Fruit fly (Drosophila melanogaster): Measurements from ENCODE around the gene Tsp29Fa.

Tsp29Fa gene

dm6 chr2L:8933710-8934242, at the start of gene Tsp29Fa:
Gene Tsp29Fa, plus strand, starts transcription at chr2L:8933962.
- TF ChIP-seq CTCF (optimal IDR thresholded peaks at IDR 0.05) (no peak), CG8478 (optimal IDR thresholded peaks at IDR 0.05) (no peak)

dm6 chr2L:8884102-8884501, 49.7 kb upstream of the Tsp29Fa start:
- no peak for TF ChIP-seq CG8478 (optimal IDR thresholded peaks at IDR 0.05)
- TF ChIP-seq CTCF (optimal IDR thresholded peaks at IDR 0.05): no peak

dm6 chr2L:8888210-8888609, 45.6 kb upstream of the Tsp29Fa start:
- no peak for TF ChIP-seq CTCF (optimal IDR thresholded peaks at IDR 0.05)
- TF ChIP-seq CG8478 (optimal IDR thresholded peaks at IDR 0.05): no peak

- TF ChIP-seq CG8478 (optimal IDR thresholded peaks at IDR 0.05) (no peak), CTCF (optimal IDR thresholded peaks at IDR 0.05) (peak; percentile 61 to 66)
These were observed 45.0 kb upstream of the Tsp29Fa start for dm6 chr2L:8888720-8889119.

- TF ChIP-seq CTCF (optimal IDR thresholded peaks at IDR 0.05) (no peak), CG8478 (optimal IDR thresholded peaks at IDR 0.05) (no peak)
These were observed 42.6 kb upstream of the Tsp29Fa start, which contains the start of gene CG42713 for dm6 chr2L:8891140-8891539. Gene CG42713, plus strand, starts transcription at chr2L:8891440.

dm6 chr2L:8894224-8894623, 39.5 kb upstream of the Tsp29Fa start:
- TF ChIP-seq CTCF (optimal IDR thresholded peaks at IDR 0.05): no peak
- TF ChIP-seq CG8478 (optimal IDR thresholded peaks at IDR 0.05): no peak

dm6 chr2L:8897954-8898713, 35.6 kb upstream of the Tsp29Fa start:
- TF ChIP-seq CG8478 (optimal IDR thresholded peaks at IDR 0.05) (no peak), CTCF (optimal IDR thresholded peaks at IDR 0.05) (no peak)

- TF ChIP-seq CTCF (optimal IDR thresholded peaks at IDR 0.05): no peak
- no peak for TF ChIP-seq CG8478 (optimal IDR thresholded peaks at IDR 0.05)
These were observed 34.8 kb upstream of the Tsp29Fa start, which contains the start of gene CG34398 for dm6 chr2L:8898714-8899652. Gene CG34398, plus strand, starts transcription at chr2L:8898786.

- TF ChIP-seq CG8478 (optimal IDR thresholded peaks at IDR 0.05): no peak
- no peak for TF ChIP-seq CTCF (optimal IDR thresholded peaks at IDR 0.05)
These were observed 31.9 kb upstream of the Tsp29Fa start for dm6 chr2L:8901882-8902281.

dm6 chr2L:8906279-8906678, 27.5 kb upstream of the Tsp29Fa start:
- no peak for TF ChIP-seq CTCF (optimal IDR thresholded peaks at IDR 0.05)
- no peak for TF ChIP-seq CG8478 (optimal IDR thresholded peaks at IDR 0.05)

dm6 chr2L:8915709-8916108, 18.1 kb upstream of the Tsp29Fa start:
- TF ChIP-seq CTCF (optimal IDR thresholded peaks at IDR 0.05) (no peak), CG8478 (optimal IDR thresholded peaks at IDR 0.05) (no peak)

dm6 chr2L:8919638-8920037, 14.1 kb upstream of the Tsp29Fa start:
- TF ChIP-seq CG8478 (optimal IDR thresholded peaks at IDR 0.05): no peak
- TF ChIP-seq CTCF (optimal IDR thresholded peaks at IDR 0.05): no peak

- TF ChIP-seq CTCF (optimal IDR thresholded peaks at IDR 0.05): no peak
- TF ChIP-seq CG8478 (optimal IDR thresholded peaks at IDR 0.05): no peak
These were observed 13.5 kb upstream of the Tsp29Fa start for dm6 chr2L:8920294-8920693.

dm6 chr2L:8921934-8922333, 11.8 kb upstream of the Tsp29Fa start:
- TF ChIP-seq CG8478 (optimal IDR thresholded peaks at IDR 0.05) (no peak), CTCF (optimal IDR thresholded peaks at IDR 0.05) (no peak)

- TF ChIP-seq CTCF (optimal IDR thresholded peaks at IDR 0.05): no peak
- no peak for TF ChIP-seq CG8478 (optimal IDR thresholded peaks at IDR 0.05)
These were observed 10.4 kb upstream of the Tsp29Fa start for dm6 chr2L:8923405-8923804.
